Worm (Caenorhabditis elegans) whole organism, early embryonic: ENCODE results near the gene T06E6.10.

Experiments used
- ama-1 ChIP-seq: fragments of 150-350 bp; optimal IDR thresholded peaks from 2 replicates; lab custom pipeline; 2014
- flt-1 ChIP-seq: fragments of 200-800 bp; sonication (Bioruptor generic); IDR thresholded peaks from 2 replicates; pipeline ENCODE4 v1.3.6; 2022; ENCODE audit warnings: missing genetic modification characterization, missing compliant biosample characterization
- hmbx-1 ChIP-seq: sonication (generic microtip); optimal IDR thresholded peaks from 2 replicates; lab custom pipeline; 2016; ENCODE audit warnings: mild to moderate bottlenecking, missing genetic modification characterization, missing compliant biosample characterization
- hmg-4 ChIP-seq: fragments of 200-800 bp; sonication (Bioruptor generic); optimal IDR thresholded peaks from 2 replicates; lab custom pipeline; 2018; ENCODE audit warnings: mild to moderate bottlenecking, missing genetic modification characterization, missing compliant biosample characterization
- hnd-1 ChIP-seq: sonication (generic microtip); optimal IDR thresholded peaks from 2 replicates; lab custom pipeline; 2016; ENCODE audit warnings: missing genetic modification characterization, missing compliant biosample characterization
- pes-1 ChIP-seq: fragments of 200-800 bp; sonication (Bioruptor generic); IDR thresholded peaks from 2 replicates; pipeline ENCODE4 v1.3.6; 2022; ENCODE audit warnings: missing genetic modification reagents, missing genetic modification characterization, missing compliant biosample characterization
- tbx-11 ChIP-seq: fragments of 200-800 bp; sonication (Bioruptor generic); IDR thresholded peaks from 2 replicates; pipeline ENCODE4 v1.3.6; 2022; ENCODE audit warnings: missing genetic modification characterization, missing compliant biosample characterization
- tbx-37 ChIP-seq: fragments of 200-800 bp; sonication (Bioruptor generic); conservative IDR thresholded peaks from 2 replicates; pipeline ENCODE4 v1.3.6; 2022; ENCODE audit warnings: missing genetic modification reagents, missing genetic modification characterization, missing compliant biosample characterization
- tra-4 ChIP-seq: sonication (generic microtip); optimal IDR thresholded peaks from 2 replicates; lab custom pipeline; 2017; ENCODE audit warnings: missing genetic modification characterization, missing compliant biosample characterization

- TF ChIP-seq pes-1: no peak
- no peak for TF ChIP-seq ama-1 (lab: Kevin White, UChicago)
- no peak for TF ChIP-seq flt-1
- TF ChIP-seq tbx-11 (GFP tag; lab: Robert Waterston, UW): no peak
- no peak for TF ChIP-seq hmg-4 (GFP tag; lab: Kevin White, UChicago)
- no peak for TF ChIP-seq tra-4 (tag; lab: Kevin White, UChicago)
- TF ChIP-seq tbx-37 (GFP tag; lab: Robert Waterston, UW): no peak
- TF ChIP-seq hnd-1: no peak
- no peak for TF ChIP-seq hmbx-1 (tag; lab: Kevin White, UChicago)
Measured at ce11 chrV:15369707-15370106, 48.2 kb upstream of the T06E6.10 start, which contains the start of gene nhr-269.
